Worm (Caenorhabditis elegans): Measurements from ENCODE around the gene gnrr-7.

The gnrr-7 gene

ce11 chrX:11185498-11185897 lies at the start of gene gnrr-7:
gnrr-7 (plus strand) TSS chrX:11185798.
- no peak for TF ChIP-seq vab-7 (GFP tag; IDR thresholded peaks at IDR 0.05)
- TF ChIP-seq madf-9 (GFP tag; conservative IDR thresholded peaks at IDR 0.05): no peak
- TF ChIP-seq ceh-82 (tag; optimal IDR thresholded peaks at IDR 0.05): no peak
- TF ChIP-seq ctbp-1 (GFP tag; IDR thresholded peaks at IDR 0.05): no peak
- TF ChIP-seq sdz-12 (GFP tag; optimal IDR thresholded peaks at IDR 0.05): no peak

ce11 chrX:11136988-11137387 lies 48.6 kb upstream of the gnrr-7 start:
- TF ChIP-seq hlh-30 (tag; optimal IDR thresholded peaks at IDR 0.05; ENCODE audit: insufficient read depth) (peak; percentile 19), ZK337.2 (GFP tag; IDR thresholded peaks at IDR 0.05) (no peak), F26F4.8 (GFP tag; conservative IDR thresholded peaks at IDR 0.05) (no peak), nhr-28 (tag; optimal IDR thresholded peaks at IDR 0.05) (peak; percentile 10), mdt-29 (GFP tag; IDR thresholded peaks at IDR 0.05) (no peak), attf-4 (tag; optimal IDR thresholded peaks at IDR 0.05) (no peak)

DNA sequence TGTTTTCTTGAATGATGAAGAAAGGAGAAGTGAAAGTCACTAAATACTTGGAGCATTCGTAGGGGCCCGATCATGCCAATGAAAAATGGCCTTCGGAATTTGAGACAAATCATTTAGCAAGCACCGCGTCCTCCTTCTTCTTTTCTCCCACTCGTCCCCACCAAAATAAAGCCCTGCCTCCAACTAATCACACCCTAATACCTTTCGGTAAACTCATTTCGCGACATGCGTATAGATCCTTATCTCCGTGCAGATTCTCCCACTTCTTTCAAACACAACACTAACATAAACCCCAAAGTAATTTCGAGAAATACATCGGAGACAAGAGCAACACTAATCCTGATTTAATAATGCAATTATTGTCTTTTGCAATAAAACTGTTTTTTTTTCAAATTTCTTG lies 48.0 kb upstream of the gnrr-7 start:
- no peak for TF ChIP-seq nhr-6 (tag; optimal IDR thresholded peaks at IDR 0.05)
- peak in 1 of 2 experiments; percentile 88 for TF ChIP-seq unc-62 (GFP tag; optimal IDR thresholded peaks at IDR 0.05 in 1 of 2)
- no peak for TF ChIP-seq unc-62 (tag; optimal IDR thresholded peaks at IDR 0.05)

ce11 chrX:11151494-11151893 lies 34.1 kb upstream of the gnrr-7 start:
- TF ChIP-seq lsy-2 (tag; optimal IDR thresholded peaks at IDR 0.05): no peak
- no peak for TF ChIP-seq D1046.2 (GFP tag; IDR thresholded peaks at IDR 0.05)
- no peak for TF ChIP-seq nhr-77 (tag; optimal IDR thresholded peaks at IDR 0.05)
- no peak for TF ChIP-seq Y48G9A.11 (GFP tag; IDR thresholded peaks at IDR 0.05)
- no peak for TF ChIP-seq mdt-29 (GFP tag; IDR thresholded peaks at IDR 0.05)
- TF ChIP-seq pqm-1 (tag; optimal IDR thresholded peaks at IDR 0.05): no peak
- TF ChIP-seq dmd-8 (GFP tag; IDR thresholded peaks at IDR 0.05): no peak
- TF ChIP-seq attf-4 (tag; optimal IDR thresholded peaks at IDR 0.05): no peak
- TF ChIP-seq T26A8.4 (GFP tag; IDR thresholded peaks at IDR 0.05): no peak
- TF ChIP-seq zfp-3 (GFP tag; conservative IDR thresholded peaks at IDR 0.05): no peak
- no peak for TF ChIP-seq set-16 (GFP tag; IDR thresholded peaks at IDR 0.05)
- no peak for TF ChIP-seq Y75B8A.6 (GFP tag; IDR thresholded peaks at IDR 0.05)
- TF ChIP-seq hlh-30 (tag; optimal IDR thresholded peaks at IDR 0.05; ENCODE audit: insufficient read depth): no peak
- no peak for TF ChIP-seq lin-15B (tag; optimal IDR thresholded peaks at IDR 0.05)
- no peak for TF ChIP-seq daf-16 (GFP tag; optimal IDR thresholded peaks at IDR 0.05)
- TF ChIP-seq daf-16 (tag; optimal IDR thresholded peaks at IDR 0.05): no peak

DNA sequence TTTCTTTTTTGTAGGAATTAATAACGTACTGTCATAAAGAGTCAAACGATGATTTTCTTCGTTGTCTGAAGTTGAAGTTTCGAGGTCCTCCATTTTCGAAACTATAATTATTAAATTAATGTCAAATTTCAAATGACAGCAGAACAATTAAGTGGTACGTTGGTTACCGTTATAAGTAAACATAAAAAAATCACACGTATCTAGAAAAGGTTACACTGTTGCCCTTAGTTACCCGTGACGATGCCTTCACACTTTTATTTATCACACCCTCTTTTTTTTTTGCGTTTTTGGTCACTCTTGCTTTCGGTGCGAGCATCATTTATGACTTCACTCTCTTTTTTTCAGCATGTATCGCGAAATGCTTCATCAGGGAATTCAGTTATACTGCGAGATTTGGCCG lies 32.9 kb upstream of the gnrr-7 start, which contains the start of the genes C05C9.3 and C05C9.2:
Gene C05C9.3, minus strand, starts transcription at position 101 of the 400 bp plus-strand sequence.
Gene C05C9.2, plus strand, starts transcription at position 346 of the 400 bp plus-strand sequence.
- TF ChIP-seq zip-2 (tag; optimal IDR thresholded peaks at IDR 0.05) (no peak), mep-1 (tag; optimal IDR thresholded peaks at IDR 0.05) (no peak), attf-4 (tag; optimal IDR thresholded peaks at IDR 0.05) (no peak), ceh-28 (tag; optimal IDR thresholded peaks at IDR 0.05) (no peak), nhr-41 (GFP tag; IDR thresholded peaks at IDR 0.05) (no peak), hlh-11 (tag; optimal IDR thresholded peaks at IDR 0.05) (no peak), lir-3 (tag; optimal IDR thresholded peaks at IDR 0.05) (no peak), mdt-29 (GFP tag; IDR thresholded peaks at IDR 0.05) (no peak), gei-8 (GFP tag; optimal IDR thresholded peaks at IDR 0.05) (no peak), nhr-111 (GFP tag; optimal IDR thresholded peaks at IDR 0.05) (no peak)

Measured in whole organism, L4 larva.